Fruit fly (Drosophila melanogaster) whole organism, embryonic: Measurements from ENCODE around the gene CG32812.

Source experiments
- CG10431 ChIP-seq: fragments of 200-800 bp; sonication (Bioruptor generic); optimal IDR thresholded peaks from 3 replicates; lab custom pipeline; 2018; ENCODE audit warnings: missing biosample characterization, mild to moderate bottlenecking, missing genetic modification characterization
- CG10543 ChIP-seq: fragments of 200-800 bp; sonication (Bioruptor generic); optimal IDR thresholded peaks from 3 replicates; lab custom pipeline; 2017; ENCODE audit warnings: missing biosample characterization, mild to moderate bottlenecking, missing genetic modification characterization, moderate library complexity
- CG10565 ChIP-seq: fragments of 200-800 bp; sonication (Bioruptor generic); optimal IDR thresholded peaks from 3 replicates; lab custom pipeline; 2016; ENCODE audit warnings: missing biosample characterization, mild to moderate bottlenecking, missing genetic modification characterization
- CG10654 ChIP-seq: fragments of 200-800 bp; sonication (Bioruptor generic); optimal IDR thresholded peaks from 2 replicates; lab custom pipeline; 2016; ENCODE audit warnings: missing biosample characterization, missing genetic modification characterization
- CG14667 ChIP-seq: fragments of 200-800 bp; sonication (Bioruptor generic); IDR thresholded peaks from 2 replicates; pipeline ENCODE4 v1.3.6; 2022; ENCODE audit warnings: missing biosample characterization, missing genetic modification characterization
- CG15073 ChIP-seq: fragments of 200-800 bp; sonication (Bioruptor generic); optimal IDR thresholded peaks from 2 replicates; lab custom pipeline; 2016; ENCODE audit warnings: missing biosample characterization, missing genetic modification characterization
- CG16815 ChIP-seq: fragments of 200-800 bp; sonication (Bioruptor generic); optimal IDR thresholded peaks from 3 replicates; lab custom pipeline; 2017; ENCODE audit warnings: missing biosample characterization, mild to moderate bottlenecking, missing genetic modification characterization
- CG17568 ChIP-seq: fragments of 200-800 bp; sonication (Bioruptor generic); optimal IDR thresholded peaks from 2 replicates; lab custom pipeline; 2018; ENCODE audit warnings: missing biosample characterization, mild to moderate bottlenecking, missing genetic modification characterization, moderate library complexity
- CG17912 ChIP-seq: fragments of 200-800 bp; sonication (Bioruptor generic); optimal IDR thresholded peaks from 2 replicates; lab custom pipeline; 2018; ENCODE audit warnings: missing biosample characterization, mild to moderate bottlenecking, missing genetic modification characterization
- CG1792 ChIP-seq: fragments of 200-800 bp; sonication (Bioruptor generic); optimal IDR thresholded peaks from 2 replicates; lab custom pipeline; 2016; ENCODE audit warnings: missing biosample characterization, missing genetic modification characterization
- CG31365 ChIP-seq: fragments of 200-800 bp; sonication (Bioruptor generic); optimal IDR thresholded peaks from 2 replicates; lab custom pipeline; 2018; ENCODE audit warnings: missing biosample characterization, mild to moderate bottlenecking, missing genetic modification characterization
- CG3281 ChIP-seq: fragments of 200-800 bp; sonication (Bioruptor generic); optimal IDR thresholded peaks from 3 replicates; lab custom pipeline; 2017; ENCODE audit warnings: missing biosample characterization, mild to moderate bottlenecking, missing genetic modification characterization
- CG3407 ChIP-seq: fragments of 200-800 bp; sonication (Bioruptor generic); optimal IDR thresholded peaks from 2 replicates; lab custom pipeline; 2018; ENCODE audit warnings: missing biosample characterization, mild to moderate bottlenecking, missing genetic modification characterization
- CG4328 ChIP-seq: fragments of 200-800 bp; sonication (Bioruptor generic); optimal IDR thresholded peaks from 3 replicates; lab custom pipeline; 2017; ENCODE audit warnings: missing biosample characterization, missing genetic modification reagents, missing genetic modification characterization
- CG6272 ChIP-seq: fragments of 200-800 bp; sonication (Bioruptor generic); IDR thresholded peaks from 2 replicates; pipeline ENCODE4 v1.3.6; 2022; ENCODE audit warnings: missing biosample characterization, missing genetic modification characterization
- CG8388 ChIP-seq: fragments of 200-800 bp; sonication (Bioruptor generic); optimal IDR thresholded peaks from 2 replicates; lab custom pipeline; 2019; ENCODE audit warnings: missing biosample characterization, mild to moderate bottlenecking, missing genetic modification characterization, moderate library complexity
- CG9727 ChIP-seq: fragments of 200-800 bp; sonication (Bioruptor generic); optimal IDR thresholded peaks from 3 replicates; lab custom pipeline; 2017; ENCODE audit warnings: missing biosample characterization, mild to moderate bottlenecking, missing genetic modification characterization
- D19A ChIP-seq: fragments of 200-800 bp; optimal IDR thresholded peaks from 3 replicates; lab custom pipeline; 2019; ENCODE audit warnings: missing biosample characterization, mild to moderate bottlenecking, missing genetic modification characterization, moderate library complexity
- E2f1 ChIP-seq: fragments of 200-800 bp; sonication (Bioruptor generic); IDR thresholded peaks from 2 replicates; pipeline ENCODE4 v1.3.6; 2022; ENCODE audit warnings: missing biosample characterization, missing genetic modification characterization
- Fer3 ChIP-seq: fragments of 200-800 bp; sonication (Bioruptor generic); optimal IDR thresholded peaks from 2 replicates; lab custom pipeline; 2018; ENCODE audit warnings: missing biosample characterization, mild to moderate bottlenecking, missing genetic modification characterization, moderate library complexity
- H15 ChIP-seq: fragments of 200-800 bp; sonication (Bioruptor generic); IDR thresholded peaks from 3 replicates; pipeline ENCODE4 v1.3.6; 2022; ENCODE audit warnings: missing biosample characterization, missing genetic modification characterization
- Hmr ChIP-seq: fragments of 200-800 bp; sonication (Bioruptor generic); optimal IDR thresholded peaks from 3 replicates; lab custom pipeline; 2017; ENCODE audit warnings: mild to moderate bottlenecking, missing biosample characterization, missing genetic modification reagents, missing genetic modification characterization
- Jarid2 ChIP-seq: fragments of 200-800 bp; sonication (Bioruptor generic); optimal IDR thresholded peaks from 3 replicates; lab custom pipeline; 2017; ENCODE audit warnings: mild to moderate bottlenecking, missing biosample characterization, missing genetic modification reagents, missing genetic modification characterization
- Kr ChIP-seq: fragments of 200-800 bp; sonication (Bioruptor generic); optimal IDR thresholded peaks from 2 replicates; lab custom pipeline; 2017; ENCODE audit warnings: missing biosample characterization, mild to moderate bottlenecking, missing genetic modification characterization
- Max ChIP-seq: fragments of 200-800 bp; sonication (Bioruptor generic); optimal IDR thresholded peaks from 2 replicates; lab custom pipeline; 2016; ENCODE audit warnings: missing biosample characterization, mild to moderate bottlenecking, missing genetic modification characterization
- Med ChIP-seq: fragments of 200-800 bp; sonication (Bioruptor generic); peaks from one replicate; lab custom pipeline; 2016; ENCODE audit warnings: missing biosample characterization, missing genetic modification characterization, mild to moderate bottlenecking, inconsistent platforms, moderate library complexity
- Nf-YC ChIP-seq: fragments of 200-800 bp; optimal IDR thresholded peaks from 3 replicates; lab custom pipeline; 2019; ENCODE audit warnings: missing biosample characterization, mild to moderate bottlenecking, missing genetic modification characterization, moderate library complexity
- Ptx1 ChIP-seq: fragments of 200-800 bp; sonication (Bioruptor generic); IDR thresholded peaks from 2 replicates; pipeline ENCODE4 v1.3.6; 2022; ENCODE audit warnings: missing biosample characterization, missing genetic modification characterization
- Scr ChIP-seq: fragments of 200-800 bp; sonication (Bioruptor generic); IDR thresholded peaks from 2 replicates; pipeline ENCODE4 v1.3.6; 2022; ENCODE audit warnings: missing biosample characterization, missing genetic modification characterization; ENCODE audit not compliant: partially characterized antibody
- Sin3A ChIP-seq: fragments of >200 bp; optimal IDR thresholded peaks from 2 replicates; lab custom pipeline; 2018
- Sry-δ ChIP-seq: fragments of 200-800 bp; sonication (Bioruptor generic); optimal IDR thresholded peaks from 2 replicates; lab custom pipeline; 2016; ENCODE audit warnings: missing biosample characterization, missing genetic modification characterization
- amos ChIP-seq: fragments of 200-800 bp; sonication (Bioruptor generic); IDR thresholded peaks from 2 replicates; pipeline ENCODE4 v1.3.6; 2022; ENCODE audit warnings: missing biosample characterization, missing genetic modification characterization; ENCODE audit not compliant: partially characterized antibody
- bowl ChIP-seq: fragments of 200-800 bp; sonication (Bioruptor generic); IDR thresholded peaks from 2 replicates; pipeline ENCODE4 v1.3.6; 2022; ENCODE audit warnings: missing biosample characterization, missing genetic modification characterization
- dati ChIP-seq: fragments of 200-800 bp; sonication (Bioruptor generic); IDR thresholded peaks from 2 replicates; pipeline ENCODE4 v1.3.6; 2022; ENCODE audit warnings: missing biosample characterization, missing genetic modification characterization
- dmrt11E ChIP-seq: fragments of 200-800 bp; sonication (Bioruptor generic); optimal IDR thresholded peaks from 3 replicates; lab custom pipeline; 2018; ENCODE audit warnings: missing biosample characterization, mild to moderate bottlenecking, missing genetic modification characterization, moderate library complexity
- ems ChIP-seq: fragments of 200-800 bp; sonication (Bioruptor generic); optimal IDR thresholded peaks from 3 replicates; lab custom pipeline; 2016; ENCODE audit warnings: missing biosample characterization, missing genetic modification characterization
- en ChIP-seq: fragments of 200-800 bp; sonication (Bioruptor generic); optimal IDR thresholded peaks from 2 replicates; lab custom pipeline; 2016; ENCODE audit warnings: missing biosample characterization, missing genetic modification characterization
- gro ChIP-seq: fragments of 200-800 bp; sonication (Bioruptor generic); optimal IDR thresholded peaks from 2 replicates; lab custom pipeline; 2016; ENCODE audit warnings: missing biosample characterization, missing genetic modification characterization
- knrl ChIP-seq: fragments of 200-800 bp; sonication (Bioruptor generic); IDR thresholded peaks from 3 replicates; pipeline ENCODE4 v1.3.6; 2022; ENCODE audit warnings: missing biosample characterization, missing genetic modification characterization; ENCODE audit not compliant: partially characterized antibody
- odd ChIP-seq: fragments of 200-800 bp; sonication (Bioruptor generic); optimal IDR thresholded peaks from 2 replicates; lab custom pipeline; 2017; ENCODE audit warnings: missing biosample characterization, mild to moderate bottlenecking, missing genetic modification characterization
- onecut ChIP-seq: fragments of 200-800 bp; sonication (Bioruptor generic); IDR thresholded peaks from 2 replicates; pipeline ENCODE4 v1.3.6; 2022; ENCODE audit warnings: missing biosample characterization, missing genetic modification characterization
- pan ChIP-seq, 4 experiments: fragments of >200 bp in 3 of 4; fragments of 200-800 bp in 1 of 4; sonication (Bioruptor generic) in 1 of 4; optimal IDR thresholded peaks in 3 of 4; IDR thresholded peaks in 1 of 4; 2 replicates each; pipeline versions ENCODE4 v1.3.6 to Lab custom; 2017 to 2022; ENCODE audit warnings: missing biosample characterization in 2 of 4, missing genetic modification characterization in 2 of 4, mixed read lengths in 1 of 4
- ranshi ChIP-seq: fragments of 200-800 bp; sonication (Bioruptor generic); IDR thresholded peaks from 2 replicates; pipeline ENCODE4 v1.3.6; 2022; ENCODE audit warnings: missing biosample characterization, missing genetic modification characterization
- sens-2 ChIP-seq: fragments of 200-800 bp; sonication (Bioruptor generic); IDR thresholded peaks from 2 replicates; pipeline ENCODE4 v1.3.6; 2022; ENCODE audit warnings: missing biosample characterization, missing genetic modification characterization
- tin ChIP-seq: fragments of 200-800 bp; sonication (Bioruptor generic); optimal IDR thresholded peaks from 3 replicates; lab custom pipeline; 2016; ENCODE audit warnings: missing biosample characterization, missing genetic modification characterization
- ttk ChIP-seq: fragments of 200-800 bp; sonication (Bioruptor generic); IDR thresholded peaks from 2 replicates; pipeline ENCODE4 v2.1.2; 2022; ENCODE audit warnings: missing biosample characterization, missing genetic modification characterization
- usp ChIP-seq: fragments of >200 bp; optimal IDR thresholded peaks from 2 replicates; lab custom pipeline; 2017; ENCODE audit warnings: missing biosample characterization, missing genetic modification characterization
- wdn ChIP-seq: fragments of 200-800 bp; sonication (Bioruptor generic); IDR thresholded peaks from 2 replicates; pipeline ENCODE4 v1.3.6; 2022; ENCODE audit warnings: missing biosample characterization, missing genetic modification characterization
- zen ChIP-seq: fragments of 200-800 bp; sonication (Bioruptor generic); optimal IDR thresholded peaks from 3 replicates; lab custom pipeline; 2018; ENCODE audit warnings: missing biosample characterization, mild to moderate bottlenecking, missing genetic modification characterization, moderate library complexity

Gene CG32812

DNA sequence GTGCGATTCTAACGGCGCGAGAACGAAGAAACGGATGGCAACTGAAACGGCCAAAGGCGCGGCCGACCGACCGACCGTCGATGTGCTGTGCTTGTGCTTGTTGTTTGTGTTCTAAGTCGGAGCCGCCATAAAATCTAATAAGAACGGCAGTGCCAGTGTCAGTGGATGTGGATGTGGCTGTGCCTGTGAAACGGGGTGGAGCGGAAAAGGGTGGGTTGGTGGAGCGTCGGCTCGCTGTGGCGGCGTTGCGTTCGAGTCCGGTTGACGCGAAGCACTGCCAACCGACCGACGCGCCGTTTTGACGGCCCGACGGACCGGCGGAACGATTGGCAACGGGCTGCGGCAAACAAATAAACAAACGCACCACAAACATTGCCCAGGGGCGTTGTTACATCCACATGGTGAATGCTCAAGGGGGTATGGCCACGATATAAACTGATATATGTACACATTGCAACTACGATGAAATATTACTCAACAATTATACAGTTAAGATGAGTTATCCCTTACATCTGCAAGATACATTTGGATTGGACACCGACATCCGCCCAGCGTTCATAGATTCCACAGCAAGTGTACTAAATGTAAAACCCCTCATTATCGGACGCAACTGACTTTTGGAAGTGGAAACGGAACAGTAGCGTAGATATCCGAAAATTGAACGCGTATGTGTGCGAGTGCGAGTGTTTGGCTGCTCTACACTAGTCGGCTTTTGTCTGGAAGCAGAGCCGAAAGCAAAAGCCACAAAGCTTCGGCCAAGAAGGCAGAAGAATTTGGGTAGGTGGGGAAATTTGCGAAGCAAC is 11.9 kb upstream of the CG32812 start, which contains the start of gene Atf3 (continued):
- TF ChIP-seq odd (GFP tag; lab: Kevin White, UChicago) (peak; percentile 98), CG10543 (peak; percentile 99), usp (no peak), ranshi (peak; percentile 99), ems (GFP tag; lab: Kevin White, UChicago) (peak; percentile 99), CG14667 (peak; percentile 98), CG10565 (GFP tag; lab: Kevin White, UChicago) (peak; percentile 94), knrl (GFP tag; lab: Robert Waterston, UW) (no peak), tin (GFP tag; lab: Kevin White, UChicago) (peak; percentile 98), Fer3 (peak; percentile 99), E2f1 (GFP tag; lab: Robert Waterston, UW) (peak; percentile 98), Hmr (peak; percentile 100), H15 (GFP tag; lab: Robert Waterston, UW) (peak; percentile 98), CG15073 (GFP tag; lab: Kevin White, UChicago) (peak; percentile 86), Med (GFP tag; lab: Kevin White, UChicago) (peak; percentile 100), dati (GFP tag; lab: Robert Waterston, UW) (peak; percentile 89), amos (GFP tag; lab: Robert Waterston, UW) (no peak), CG3407 (GFP tag; lab: Kevin White, UChicago) (peak; percentile 96), Scr (0 out of 2 replicates have a peak, but pooled peaks have one; percentile 28), bowl (GFP tag; lab: Robert Waterston, UW) (peak; percentile 93), sens-2 (GFP tag; lab: Robert Waterston, UW) (peak; percentile 90), CG1792 (peak; percentile 99), CG10431 (GFP tag; lab: Kevin White, UChicago) (peak; percentile 89), zen (peak; percentile 95), ttk (GFP tag; lab: Robert Waterston, UW) (peak; percentile 98), CG17568 (GFP tag; lab: Kevin White, UChicago) (peak; percentile 97), en (peak; percentile 98), CG6272 (GFP tag; lab: Robert Waterston, UW) (peak; percentile 97), onecut (GFP tag; lab: Robert Waterston, UW) (peak; percentile 94), D19A (tag; lab: Kevin White, UChicago) (peak; percentile 95), CG4328 (GFP tag; lab: Kevin White, UChicago) (peak; percentile 98), pan (optimal IDR thresholded peaks at IDR 0.05; lab: Kevin White, UChicago) (no peak), pan (GFP tag; optimal IDR thresholded peaks at IDR 0.05 in 1 of 2, IDR thresholded peaks at IDR 0.05 in 1 of 2) (peak in 1 of 2 experiments; percentile 99), Sry-δ (peak; percentile 82), CG10654 (GFP tag; lab: Kevin White, UChicago) (peak; percentile 99), Max (GFP tag; lab: Kevin White, UChicago) (peak; percentile 98), Ptx1 (GFP tag; lab: Robert Waterston, UW) (peak; percentile 99), CG16815 (GFP tag; lab: Kevin White, UChicago) (peak; percentile 99), CG3281 (peak; percentile 99), gro (GFP tag; lab: Kevin White, UChicago) (peak; percentile 99), wdn (GFP tag; lab: Robert Waterston, UW) (peak; percentile 98), dmrt11E (peak; percentile 86), Sin3A (lab: Kevin White, UChicago) (no peak), CG31365 (tag; lab: Kevin White, UChicago) (peak; percentile 94), CG17912 (GFP tag; lab: Kevin White, UChicago) (peak; percentile 94), CG8388 (GFP tag; lab: Kevin White, UChicago) (peak; percentile 97), Jarid2 (peak; percentile 92), CG9727 (peak; percentile 99), Nf-YC (tag; lab: Kevin White, UChicago) (peak; percentile 95), Kr (GFP tag; lab: Kevin White, UChicago) (no peak)
